Fruit fly (Drosophila melanogaster) whole organism, larva: ENCODE data around the gene CycC.

Experiments used
- noc ChIP-seq: fragments of 200-800 bp; sonication (Bioruptor generic); optimal IDR thresholded peaks from 3 replicates; lab custom pipeline; 2019; ENCODE audit warnings: missing biosample characterization, mild to moderate bottlenecking, missing genetic modification characterization, moderate library complexity

CycC gene

DNA sequence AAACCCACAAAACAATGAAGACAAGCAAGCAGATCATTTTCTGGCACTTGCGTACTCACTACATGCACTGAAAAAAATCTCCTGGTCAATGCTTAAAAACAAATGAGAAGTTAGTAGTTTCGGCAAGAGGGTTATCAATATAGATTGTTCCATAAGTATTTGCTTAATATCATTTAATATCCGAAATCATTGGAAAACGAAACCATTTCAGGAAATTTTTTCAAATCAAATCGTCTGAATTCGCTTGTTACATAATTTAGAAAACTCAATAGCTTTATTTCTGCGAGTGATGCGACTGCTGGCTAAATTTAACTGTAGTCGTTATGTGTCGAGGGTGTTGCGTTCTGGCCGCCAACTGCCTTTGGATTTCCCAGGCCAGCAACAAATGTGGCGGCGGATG is 11.9 kb downstream of the CycC start:
- no peak for TF ChIP-seq noc (tag; lab: Kevin White, UChicago)

DNA sequence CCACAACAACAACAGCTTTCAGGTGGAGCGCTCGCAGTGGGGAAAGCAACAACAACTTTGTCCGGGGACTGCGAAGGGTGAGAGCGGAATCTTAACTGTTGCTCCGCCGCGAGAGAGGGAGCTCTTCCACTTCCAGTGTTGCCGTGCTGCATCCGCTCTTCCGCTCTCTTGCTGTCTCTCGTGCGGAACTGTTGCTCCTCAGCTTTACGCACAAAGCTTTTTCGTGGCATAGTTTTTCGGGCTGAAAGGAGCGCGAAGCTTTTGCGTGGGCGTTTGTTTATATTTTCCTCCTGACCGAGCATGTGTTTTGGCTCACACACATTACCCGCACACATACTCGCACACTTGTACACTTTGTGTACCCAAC is 14.1 kb downstream of the CycC start:
- no peak for TF ChIP-seq noc (tag; lab: Kevin White, UChicago)

DNA sequence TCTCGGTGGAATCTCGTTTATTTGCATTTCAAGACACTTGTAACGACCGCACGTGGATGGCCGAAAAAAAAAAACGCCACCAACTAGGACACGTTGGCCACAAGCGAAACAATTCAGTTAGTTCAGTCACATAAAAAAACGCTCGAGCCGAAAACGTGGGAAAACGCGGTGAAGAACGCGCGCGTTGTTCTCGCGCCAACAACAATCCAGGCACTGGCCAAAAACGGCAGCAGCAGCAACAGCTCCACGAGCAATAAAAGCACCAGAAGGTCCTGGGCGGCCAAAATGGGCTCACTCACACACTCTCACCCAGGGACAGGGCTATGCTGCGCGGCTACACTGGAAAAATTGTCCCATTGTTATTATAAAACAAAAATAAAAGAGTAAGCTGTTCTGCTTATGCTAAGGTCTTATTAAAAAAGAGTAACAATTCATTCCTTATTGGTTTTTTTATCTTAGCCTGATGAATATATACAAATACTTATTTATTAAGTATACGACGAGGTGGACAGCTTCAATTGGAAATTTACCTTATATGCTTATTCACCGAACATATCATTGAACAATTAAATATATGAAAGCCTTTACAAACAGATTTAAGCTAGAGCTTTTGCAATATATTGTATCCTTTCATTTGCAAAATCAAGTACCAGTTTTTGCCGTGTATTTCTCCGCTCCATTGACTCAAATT is 14.6 kb downstream of the CycC start, which contains the start of gene btsz:
Gene btsz (minus strand): TSS at position 215 of the 691 bp plus-strand sequence.
- no peak for TF ChIP-seq noc (tag; lab: Kevin White, UChicago)

DNA sequence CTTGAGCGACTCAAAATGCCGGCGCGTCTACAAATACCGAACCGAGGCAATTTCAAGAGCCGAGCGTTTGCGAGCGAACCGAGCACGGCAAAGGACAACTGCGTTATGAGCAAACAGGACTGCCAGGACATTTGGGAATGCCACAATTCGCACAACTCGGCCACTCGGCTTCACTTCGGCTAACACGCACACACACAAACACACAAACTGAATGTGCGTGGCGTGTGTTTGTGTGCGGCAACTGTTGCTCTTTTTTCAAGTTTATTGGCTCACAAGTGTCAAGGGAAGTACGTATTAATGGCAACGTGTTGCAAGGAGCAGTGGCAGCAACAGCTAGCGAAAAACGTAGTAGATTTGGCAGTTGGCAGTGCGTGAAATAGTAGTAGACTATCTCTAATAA is 16.7 kb downstream of the CycC start:
- no peak for TF ChIP-seq noc (tag; lab: Kevin White, UChicago)

DNA sequence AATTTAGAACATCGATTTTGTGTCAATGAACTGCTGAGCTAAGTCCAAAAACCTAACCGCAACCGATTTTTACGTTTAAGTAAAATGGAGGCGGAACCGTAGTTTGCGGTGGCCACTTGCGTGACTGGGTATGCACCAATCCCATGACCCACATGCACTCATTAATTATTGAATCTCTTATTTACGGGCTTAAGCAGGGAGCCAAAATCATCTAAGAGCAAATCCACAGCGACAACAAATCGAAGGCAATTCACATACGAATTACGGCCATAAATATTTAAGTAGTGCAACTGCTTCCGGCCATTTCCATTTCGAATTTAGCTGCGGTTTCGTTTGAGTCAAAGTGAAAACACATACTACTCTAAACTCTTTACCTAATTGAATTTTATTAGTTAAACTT is 25.2 kb downstream of the CycC start:
- no peak for TF ChIP-seq noc (tag; lab: Kevin White, UChicago)

DNA sequence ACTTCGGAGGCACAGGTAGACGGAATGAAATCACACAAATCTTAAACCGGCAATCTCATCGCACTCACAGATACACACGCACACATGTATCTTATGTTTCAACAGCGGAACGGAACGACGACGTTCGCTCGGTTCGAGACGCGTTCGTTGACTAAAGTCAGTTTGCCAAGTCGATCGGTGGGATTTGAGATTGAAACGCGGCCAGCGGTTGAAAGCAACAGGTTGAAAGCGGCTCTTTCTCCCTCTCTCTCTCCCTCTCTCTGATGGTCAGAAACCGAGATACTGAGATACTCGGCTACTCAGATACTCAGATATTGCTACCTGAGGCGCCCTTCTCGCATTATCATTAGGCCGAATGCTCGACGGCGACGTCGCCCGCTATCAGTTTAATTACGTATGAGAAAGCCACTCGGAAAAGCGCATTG is 36.2 kb downstream of the CycC start:
- TF ChIP-seq noc (tag; lab: Kevin White, UChicago): peak; percentile 48

DNA sequence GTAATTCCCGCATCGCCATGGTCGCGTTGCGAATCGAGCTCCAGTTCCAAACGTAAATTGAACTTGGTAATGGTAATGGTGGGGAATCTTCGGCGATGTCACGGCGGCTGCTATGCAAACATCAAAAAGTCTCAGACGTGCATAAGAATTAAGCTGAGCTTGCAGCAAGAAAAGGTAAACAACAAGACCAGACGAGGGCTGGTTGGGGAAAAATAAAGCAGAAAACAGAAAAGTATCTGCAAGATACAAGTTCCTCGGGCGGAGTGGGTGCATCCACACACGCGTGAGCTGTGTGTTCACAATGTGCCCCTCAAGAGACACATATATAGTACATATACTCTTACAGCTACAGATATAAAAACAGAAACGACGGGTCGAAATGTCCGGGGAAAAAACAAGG is 37.4 kb downstream of the CycC start:
- TF ChIP-seq noc (tag; lab: Kevin White, UChicago): no peak

DNA sequence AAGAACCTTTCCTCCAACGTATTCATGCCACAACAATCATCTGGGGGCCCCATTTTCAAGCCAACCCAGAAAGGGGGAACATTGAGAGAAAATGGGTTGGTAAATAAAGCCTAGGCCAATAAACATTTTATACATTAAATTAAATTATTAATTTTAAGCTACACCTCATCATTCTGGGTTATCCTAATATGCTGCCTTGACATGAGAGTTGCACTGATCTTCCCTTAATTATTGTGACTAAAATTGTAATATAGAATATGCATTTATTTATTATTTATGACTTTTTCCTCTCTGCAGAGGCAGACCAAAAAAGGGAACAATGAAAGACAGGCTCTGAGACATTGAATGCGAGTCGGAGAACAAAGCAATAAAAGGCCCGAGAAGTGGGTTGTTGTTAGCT is 42.2 kb downstream of the CycC start:
- no peak for TF ChIP-seq noc (tag; lab: Kevin White, UChicago)

DNA sequence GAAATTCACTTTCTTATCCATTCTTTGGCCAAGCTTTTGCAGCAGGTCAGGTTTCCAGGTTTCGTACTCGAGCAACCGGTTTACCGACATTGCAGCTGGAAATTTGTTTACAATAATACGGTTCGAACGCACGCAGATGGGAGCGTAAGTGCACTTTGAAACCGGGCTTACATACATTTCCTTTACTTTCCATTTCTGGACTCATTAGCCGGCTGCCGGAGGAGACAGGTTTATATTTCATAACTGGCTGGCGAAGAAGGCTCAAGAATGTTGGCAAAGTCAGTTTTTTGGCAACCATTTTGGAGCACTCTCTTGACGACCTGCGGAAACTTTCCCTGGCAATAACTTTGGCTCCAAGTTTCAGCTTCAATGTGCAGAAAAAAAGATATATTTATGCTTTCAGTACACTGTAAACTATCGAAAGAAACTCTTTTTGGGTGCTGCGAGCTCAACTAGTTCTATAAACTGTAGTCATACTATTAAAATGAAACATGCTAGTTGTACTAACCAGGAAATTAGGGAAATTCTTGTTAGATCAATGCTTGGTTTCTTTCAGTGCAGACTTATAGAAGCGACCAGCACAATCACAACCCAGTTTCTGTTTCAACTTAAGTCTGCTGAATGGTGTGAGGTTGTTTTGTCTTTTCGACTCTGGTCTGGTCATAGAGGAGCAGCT is 42.9 kb downstream of the CycC start:
- no peak for TF ChIP-seq noc (tag; lab: Kevin White, UChicago)

DNA sequence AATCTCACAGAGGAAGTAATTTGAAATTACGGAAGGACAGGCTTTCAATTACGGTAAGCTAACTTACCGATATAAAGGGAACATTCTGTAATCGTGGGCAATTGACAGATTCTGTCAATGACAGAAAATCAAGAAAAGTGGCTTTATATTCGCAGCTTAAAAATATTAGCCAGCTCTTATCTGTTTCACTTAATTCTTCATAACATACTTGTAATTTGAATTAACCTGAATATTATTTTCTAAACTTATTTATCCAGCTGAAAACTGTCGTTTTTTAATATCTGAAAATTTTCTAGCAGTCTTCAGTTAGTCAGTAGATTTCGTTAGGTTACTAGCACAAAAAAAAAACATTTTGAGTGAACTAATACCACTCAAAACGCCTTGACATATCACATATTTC is 45.3 kb downstream of the CycC start, which contains the start of gene CG3610:
Gene CG3610 (plus strand): TSS at position 301 of the 400 bp plus-strand sequence.
- no peak for TF ChIP-seq noc (tag; lab: Kevin White, UChicago)
